Worm (Caenorhabditis elegans) whole organism, L3 larva: ENCODE data around the gene T16A1.4.
A peak's percentile ranks its signal among the peaks of the same experiment; 100 is the strongest.

Source experiments
- ama-1 ChIP-seq: fragments of 150-350 bp; optimal IDR thresholded peaks from 2 replicates; lab custom pipeline; 2018
- ceh-16 ChIP-seq: sonication (generic microtip); optimal IDR thresholded peaks from 2 replicates; lab custom pipeline; 2017; ENCODE audit warnings: missing biosample characterization, missing genetic modification characterization
- ceh-9 ChIP-seq: sonication (generic microtip); optimal IDR thresholded peaks from 2 replicates; lab custom pipeline; 2018; ENCODE audit warnings: missing biosample characterization, missing genetic modification characterization
- egl-27 ChIP-seq: sonication (generic microtip); optimal IDR thresholded peaks from 4 replicates; lab custom pipeline; 2017; ENCODE audit warnings: missing biosample characterization, missing genetic modification reagents, missing genetic modification characterization
- elt-2 ChIP-seq: sonication (generic microtip); optimal IDR thresholded peaks from 2 replicates; lab custom pipeline; 2016; ENCODE audit warnings: missing genetic modification reagents, mild to moderate bottlenecking, missing genetic modification characterization, missing compliant biosample characterization
- eor-1 ChIP-seq, 2 experiments: fragments of 150-350 bp; optimal IDR thresholded peaks; 2 replicates each; lab custom pipeline; 2014 to 2018; ENCODE audit warnings: missing biosample characterization in 2 of 2, missing genetic modification characterization in 2 of 2
- hmg-11 ChIP-seq: sonication (generic microtip); optimal IDR thresholded peaks from 2 replicates; lab custom pipeline; 2016; ENCODE audit warnings: missing genetic modification characterization, missing compliant biosample characterization
- jun-1 ChIP-seq: fragments of 150-350 bp; optimal IDR thresholded peaks from 2 replicates; lab custom pipeline; 2014; ENCODE audit warnings: missing biosample characterization, missing genetic modification reagents, missing genetic modification characterization
- lin-39 ChIP-seq: fragments of 150-350 bp; optimal IDR thresholded peaks from 2 replicates; lab custom pipeline; 2018; ENCODE audit warnings: missing biosample characterization, missing genetic modification reagents, missing genetic modification characterization
- lsy-12 ChIP-seq: sonication (generic microtip); optimal IDR thresholded peaks from 2 replicates; lab custom pipeline; 2016; ENCODE audit warnings: mild to moderate bottlenecking, missing genetic modification characterization, missing compliant biosample characterization
- nhr-25 ChIP-seq: sonication (generic microtip); optimal IDR thresholded peaks from 2 replicates; lab custom pipeline; 2017; ENCODE audit warnings: missing biosample characterization, missing genetic modification characterization
- nhr-28 ChIP-seq: fragments of 150-350 bp; optimal IDR thresholded peaks from 2 replicates; lab custom pipeline; 2014; ENCODE audit warnings: missing biosample characterization, missing genetic modification characterization
- pha-4 ChIP-seq: fragments of 150-350 bp; optimal IDR thresholded peaks from 2 replicates; lab custom pipeline; 2014; ENCODE audit warnings: missing biosample characterization, missing genetic modification reagents, missing genetic modification characterization
- pqm-1 ChIP-seq: fragments of 150-350 bp; optimal IDR thresholded peaks from 2 replicates; lab custom pipeline; 2017; ENCODE audit warnings: missing biosample characterization, missing genetic modification characterization, inconsistent platforms
- unc-39 ChIP-seq: sonication (generic microtip); optimal IDR thresholded peaks from 4 replicates; lab custom pipeline; 2017; ENCODE audit warnings: missing biosample characterization, missing genetic modification characterization

The T16A1.4 gene

DNA sequence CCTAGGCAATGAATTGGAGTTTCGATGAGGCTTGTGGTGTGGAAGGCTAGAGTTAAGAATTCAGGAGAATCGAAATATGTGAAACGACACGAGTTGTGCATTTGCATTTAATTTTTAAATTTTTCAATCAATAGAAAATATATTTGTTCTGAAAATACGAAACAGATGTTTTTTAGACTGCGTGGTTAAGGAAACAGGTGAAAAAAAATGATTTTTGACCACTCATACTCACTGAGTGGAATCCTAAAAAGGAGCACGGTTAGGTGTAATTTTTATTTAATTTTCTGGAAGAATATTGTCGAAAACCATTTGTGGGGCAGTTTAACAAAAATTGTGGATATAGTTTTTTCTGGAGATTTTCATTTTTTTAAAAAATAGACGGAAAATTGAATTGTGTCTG is 35.4 kb downstream of the T16A1.4 start, which contains the start of gene srh-195:
srh-195 (minus strand) TSS at position 101 of the 400 bp plus-strand sequence.
- TF ChIP-seq nhr-28 (tag; lab: Kevin White, UChicago), result no peak
- no peak for TF ChIP-seq ama-1 (lab: Kevin White, UChicago)
- no peak for TF ChIP-seq ceh-9 (tag; lab: Kevin White, UChicago)
- TF ChIP-seq egl-27 (tag; lab: Kevin White, UChicago), result no peak
- no peak for TF ChIP-seq elt-2 (tag; lab: Kevin White, UChicago)
- no peak for TF ChIP-seq lin-39 (tag; lab: Kevin White, UChicago)
- no peak for TF ChIP-seq hmg-11 (tag; lab: Kevin White, UChicago)
- no peak for TF ChIP-seq jun-1 (tag; lab: Kevin White, UChicago)
- no peak for TF ChIP-seq pha-4 (tag; lab: Kevin White, UChicago)
- TF ChIP-seq nhr-25 (tag; lab: Kevin White, UChicago), result no peak

ce11 chrII:2122091-2122490 is 40.7 kb downstream of the T16A1.4 start, which contains the start of gene math-37:
TSS of gene math-37 (minus strand) at chrII:2122191.
- TF ChIP-seq elt-2 (tag; lab: Kevin White, UChicago), result peak; percentile 55
- TF ChIP-seq eor-1 (tag; optimal IDR thresholded peaks at IDR 0.05; lab: Kevin White, UChicago), result no peak
- TF ChIP-seq pqm-1 (tag; lab: Kevin White, UChicago), result peak; percentile 18
- TF ChIP-seq unc-39, result no peak

DNA sequence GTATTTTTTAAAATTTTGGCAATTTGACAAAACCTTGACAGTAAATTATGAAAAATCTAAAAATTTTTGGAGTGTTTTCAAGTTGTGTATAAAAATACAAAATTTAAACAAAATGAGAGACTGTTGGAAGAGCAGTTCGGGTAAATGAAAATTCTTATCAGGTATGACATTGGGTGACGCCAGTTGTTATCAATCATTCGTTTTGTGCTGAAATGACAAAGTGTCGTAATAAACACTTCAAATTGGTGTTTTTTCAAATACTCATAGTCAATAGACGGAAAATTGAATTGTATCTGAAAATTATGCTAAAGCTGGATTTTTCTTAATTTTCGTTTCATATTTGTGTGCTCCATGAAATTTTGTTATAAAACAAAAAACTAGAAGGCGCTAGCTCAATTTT is 41.4 kb downstream of the T16A1.4 start:
- no peak for TF ChIP-seq ceh-16 (tag; lab: Kevin White, UChicago)
- TF ChIP-seq elt-2 (tag; lab: Kevin White, UChicago), result peak; percentile 55

- TF ChIP-seq ceh-16 (tag; lab: Kevin White, UChicago), result no peak
- no peak for TF ChIP-seq pqm-1 (tag; lab: Kevin White, UChicago)
- TF ChIP-seq lsy-12 (tag; lab: Kevin White, UChicago), result no peak
- TF ChIP-seq, all 47 proteins: peak for 0
Measured at ce11 chrII:2130770-2131169, 49.4 kb downstream of the T16A1.4 start, which contains the start of gene sdz-28. TSS of gene sdz-28 (plus strand) at chrII:2131070.
